3 fruit fly cellular contexts compared by ENCODE assay signal in genomic region chr3L:6274929-6275328, dm6.
TF ChIP-seq lines count a peak whose summit lies in the region.

No protein-coding gene starts in this region.

- no peak for TF ChIP-seq CTCF in whole organism, embryonic (GFP tag; optimal IDR thresholded peaks at IDR 0.05; lab: Kevin White, UChicago)

TF ChIP-seq in whole organism, embryonic, 481 proteins besides CTCF, POLR2A, EP300 and RAD21:
- no peak for TF ChIP-seq CG8924 (tag; optimal IDR thresholded peaks at IDR 0.05; lab: Kevin White, UChicago)
- peak; percentile 81 for TF ChIP-seq Drgx (GFP tag; IDR thresholded peaks at IDR 0.05; lab: Robert Waterston, UW)
- 0 out of 3 replicates have a peak, but pooled peaks have one; percentile 17 for TF ChIP-seq vnd (GFP tag; IDR thresholded peaks at IDR 0.05; lab: Robert Waterston, UW; ENCODE audit: partially characterized antibody)
- 0 out of 2 replicates have a peak, but pooled peaks have one; percentile 26 for TF ChIP-seq crol (GFP tag; IDR thresholded peaks at IDR 0.05; lab: Robert Waterston, UW)

TF ChIP-seq in whole organism, prepupa, 60 proteins besides CTCF, POLR2A, EP300 and RAD21 (continues in another document):
- TF ChIP-seq CG16779 (tag; optimal IDR thresholded peaks at IDR 0.05; lab: Kevin White, UChicago) (no peak), Hr39 (GFP tag; optimal IDR thresholded peaks at IDR 0.05; lab: Kevin White, UChicago) (no peak), spab (GFP tag; optimal IDR thresholded peaks at IDR 0.05; lab: Kevin White, UChicago) (no peak), Hr4 (GFP tag; optimal IDR thresholded peaks at IDR 0.05; lab: Kevin White, UChicago) (no peak), dac (GFP tag; optimal IDR thresholded peaks at IDR 0.05; lab: Kevin White, UChicago) (no peak), OdsH (GFP tag; optimal IDR thresholded peaks at IDR 0.05; lab: Kevin White, UChicago) (no peak), CG3919 (GFP tag; optimal IDR thresholded peaks at IDR 0.05; lab: Kevin White, UChicago) (no peak), Eip75B (GFP tag; optimal IDR thresholded peaks at IDR 0.05; lab: Kevin White, UChicago) (no peak), achi (GFP tag; optimal IDR thresholded peaks at IDR 0.05; lab: Kevin White, UChicago) (no peak), Sox15 (GFP tag; optimal IDR thresholded peaks at IDR 0.05; lab: Kevin White, UChicago) (no peak), CG10669 (GFP tag; optimal IDR thresholded peaks at IDR 0.05; lab: Kevin White, UChicago) (no peak), CG8319 (GFP tag; optimal IDR thresholded peaks at IDR 0.05; lab: Kevin White, UChicago) (no peak), CG8119 (GFP tag; IDR thresholded peaks at IDR 0.05; lab: Robert Waterston, UW) (peak; percentile 88), Eip93F (GFP tag; optimal IDR thresholded peaks at IDR 0.05; lab: Kevin White, UChicago) (no peak), CG10631 (GFP tag; optimal IDR thresholded peaks at IDR 0.05; lab: Kevin White, UChicago) (no peak), CG8632 (GFP tag; optimal IDR thresholded peaks at IDR 0.05; lab: Kevin White, UChicago) (no peak), lz (GFP tag; optimal IDR thresholded peaks at IDR 0.05; lab: Kevin White, UChicago) (no peak), CG9139 (GFP tag; optimal IDR thresholded peaks at IDR 0.05; lab: Kevin White, UChicago) (no peak), CG11762 (GFP tag; optimal IDR thresholded peaks at IDR 0.05; lab: Kevin White, UChicago; ENCODE audit: insufficient read depth) (no peak), CG32006 (GFP tag; optimal IDR thresholded peaks at IDR 0.05; lab: Kevin White, UChicago) (peak; percentile 15), CG15336 (GFP tag; IDR thresholded peaks at IDR 0.05; lab: Robert Waterston, UW) (peak; percentile 86), Ets21C (GFP tag; optimal IDR thresholded peaks at IDR 0.05; lab: Kevin White, UChicago) (no peak), Sox14 (GFP tag; optimal IDR thresholded peaks at IDR 0.05; lab: Kevin White, UChicago) (no peak), CG34406 (GFP tag; optimal IDR thresholded peaks at IDR 0.05; lab: Kevin White, UChicago) (no peak), CG6808 (GFP tag; optimal IDR thresholded peaks at IDR 0.05; lab: Kevin White, UChicago) (no peak), Gug (GFP tag; IDR thresholded peaks at IDR 0.05; lab: Robert Waterston, UW) (no peak), Smox (GFP tag; optimal IDR thresholded peaks at IDR 0.05; lab: Kevin White, UChicago) (no peak), CG11294 (GFP tag; IDR thresholded peaks at IDR 0.05; lab: Robert Waterston, UW) (peak; percentile 40; the same call in 1 of the 2 replicates), CG1621 (tag; optimal IDR thresholded peaks at IDR 0.05; lab: Kevin White, UChicago) (no peak), Eip78C (GFP tag; lab: Kevin White, UChicago) (peak; percentile 55), CG6792 (GFP tag; optimal IDR thresholded peaks at IDR 0.05; lab: Kevin White, UChicago) (no peak), Sox102F (GFP tag; optimal IDR thresholded peaks at IDR 0.05; lab: Kevin White, UChicago) (no peak), acj6 (GFP tag; optimal IDR thresholded peaks at IDR 0.05; lab: Kevin White, UChicago) (no peak), CG7368 (GFP tag; optimal IDR thresholded peaks at IDR 0.05; lab: Kevin White, UChicago) (no peak), svp (GFP tag; lab: Kevin White, UChicago) (no peak), Hr38 (GFP tag; optimal IDR thresholded peaks at IDR 0.05; lab: Kevin White, UChicago) (peak; percentile 3), CG6854 (GFP tag; optimal IDR thresholded peaks at IDR 0.05; lab: Kevin White, UChicago) (no peak), CG6163 (GFP tag; IDR thresholded peaks at IDR 0.05; lab: Robert Waterston, UW) (peak; percentile 32; the same call in 1 of the 3 replicates), ss (GFP tag; optimal IDR thresholded peaks at IDR 0.05; lab: Kevin White, UChicago) (no peak), Met (GFP tag; optimal IDR thresholded peaks at IDR 0.05; lab: Kevin White, UChicago) (no peak), Lpt (GFP tag; optimal IDR thresholded peaks at IDR 0.05; lab: Kevin White, UChicago) (peak; percentile 64), CG11902 (GFP tag; optimal IDR thresholded peaks at IDR 0.05; lab: Kevin White, UChicago) (no peak), CG3032 (tag; optimal IDR thresholded peaks at IDR 0.05; lab: Kevin White, UChicago) (no peak), net (GFP tag; optimal IDR thresholded peaks at IDR 0.05; lab: Kevin White, UChicago) (peak; percentile 53), pdm3 (GFP tag; optimal IDR thresholded peaks at IDR 0.05; lab: Kevin White, UChicago) (no peak), CG4318 (GFP tag; optimal IDR thresholded peaks at IDR 0.05; lab: Kevin White, UChicago) (no peak)

TF ChIP-seq in whole organism, pupa, 21 proteins besides CTCF, POLR2A, EP300 and RAD21:
- peak; percentile 61; the same call in 2 of the 3 replicates for TF ChIP-seq fd96Ca (GFP tag; IDR thresholded peaks at IDR 0.05; lab: Robert Waterston, UW)
- TF ChIP-seq CG13204 (GFP tag; optimal IDR thresholded peaks at IDR 0.05; lab: Kevin White, UChicago) = no peak
- no peak for TF ChIP-seq Pif1B (GFP tag; optimal IDR thresholded peaks at IDR 0.05; lab: Kevin White, UChicago)
- peak; percentile 87 for TF ChIP-seq CG32121 (GFP tag; IDR thresholded peaks at IDR 0.05; lab: Robert Waterston, UW)
- peak; percentile 50; the same call in 1 of the 2 replicates for TF ChIP-seq rn (GFP tag; IDR thresholded peaks at IDR 0.05; lab: Robert Waterston, UW)
- TF ChIP-seq Ets98B (GFP tag; IDR thresholded peaks at IDR 0.05; lab: Robert Waterston, UW) = peak; percentile 72
- no peak for TF ChIP-seq CG8159 (tag; optimal IDR thresholded peaks at IDR 0.05; lab: Kevin White, UChicago)
- peak; percentile 86 for TF ChIP-seq CG12605 (GFP tag; IDR thresholded peaks at IDR 0.05; lab: Robert Waterston, UW)
- peak; percentile 79 for TF ChIP-seq CG4496 (GFP tag; IDR thresholded peaks at IDR 0.05; lab: Robert Waterston, UW)
- TF ChIP-seq CG8301 (tag; optimal IDR thresholded peaks at IDR 0.05; lab: Kevin White, UChicago) = no peak

Comparison
In these comparisons a context has a peak if more than half of its experiments do, and no peak if none do; other contexts are left out.
1. Of the 7 proteins assayed by ChIP-seq in both whole organism, embryonic and whole organism, prepupa: peak only in whole organism, embryonic: none; only in whole organism, prepupa: Lpt; in both: none; in neither: 6.